Worm (Caenorhabditis elegans): Measurements from ENCODE around the gene ZK250.2.

DNA sequence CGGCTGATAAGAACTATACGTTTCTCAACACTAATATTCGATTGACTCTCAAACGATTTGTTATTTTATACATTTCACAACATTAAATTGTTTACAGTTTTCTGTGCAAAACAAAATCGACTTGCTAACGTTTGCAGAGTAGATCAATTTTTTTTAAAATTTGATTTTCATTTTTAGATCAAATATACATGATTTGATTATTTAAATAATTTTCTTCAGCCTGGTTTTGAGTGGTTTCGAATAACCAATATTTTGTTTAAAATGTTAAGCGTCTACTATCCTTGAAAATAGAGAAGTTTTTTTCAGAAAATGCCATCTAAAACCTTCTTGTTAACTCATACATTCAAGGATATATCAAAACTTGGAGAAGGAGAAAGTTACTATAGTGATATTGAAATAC lies 45.2 kb downstream of the ZK250.2 start, which contains the start of gene math-21:
- TF ChIP-seq nhr-11 (tag; optimal IDR thresholded peaks at IDR 0.05) (no peak), lin-13 (GFP tag; optimal IDR thresholded peaks at IDR 0.05) (no peak), elt-1 (tag; optimal IDR thresholded peaks at IDR 0.05) (no peak), unc-39 (tag; optimal IDR thresholded peaks at IDR 0.05) (no peak), blmp-1 (tag; optimal IDR thresholded peaks at IDR 0.05; ENCODE audit: insufficient read depth) (no peak), unc-62 (GFP tag; optimal IDR thresholded peaks at IDR 0.05) (no peak), snpc-4 (tag; optimal IDR thresholded peaks at IDR 0.05) (no peak), nhr-25 (tag; optimal IDR thresholded peaks at IDR 0.05) (no peak)
